Worm (Caenorhabditis elegans) whole organism, young adult: ENCODE data around the gene oga-1.

Experiments
- ama-1 ChIP-seq, 3 experiments: fragments of 150-350 bp in 1 of 3; sonication (generic microtip) in 2 of 3; optimal IDR thresholded peaks; 2 replicates each; lab custom pipeline; 2014 to 2018; ENCODE audit warnings: missing biosample characterization in 2 of 3, missing genetic modification characterization in 2 of 3, missing genetic modification reagents in 2 of 3
- ceh-40 ChIP-seq: fragments of 200-800 bp; sonication (Bioruptor generic); IDR thresholded peaks from 2 replicates; pipeline ENCODE4 v1.3.6; 2022; ENCODE audit warnings: missing genetic modification characterization, missing compliant biosample characterization
- nhr-90 ChIP-seq: sonication (generic microtip); optimal IDR thresholded peaks from 2 replicates; lab custom pipeline; 2016; ENCODE audit warnings: missing genotype, mild to moderate bottlenecking, missing genetic modification characterization, missing compliant biosample characterization
- pbrm-1 ChIP-seq: fragments of 200-800 bp; sonication (Bioruptor generic); IDR thresholded peaks from 2 replicates; pipeline ENCODE4 v1.3.6; 2022; ENCODE audit warnings: missing genetic modification reagents, missing genetic modification characterization, missing compliant biosample characterization
- pha-4 ChIP-seq: fragments of 150-350 bp; sonication (generic microtip); optimal IDR thresholded peaks from 2 replicates; lab custom pipeline; 2014; ENCODE audit warnings: missing biosample characterization, missing genetic modification reagents, missing genetic modification characterization
- rcor-1 ChIP-seq: fragments of 200-800 bp; sonication (Bioruptor generic); IDR thresholded peaks from 2 replicates; pipeline ENCODE4 v1.3.6; 2022; ENCODE audit warnings: missing genetic modification reagents, missing genetic modification characterization, missing compliant biosample characterization
- rec-8 ChIP-seq, 2 experiments: sonication (generic microtip); optimal IDR thresholded peaks; 2 replicates each; lab custom pipeline; 2016; ENCODE audit warnings: mild to moderate bottlenecking in 2 of 2, missing genetic modification characterization in 2 of 2, missing genetic modification reagents in 2 of 2, missing genotype in 2 of 2, missing biosample characterization in 1 of 2, missing compliant biosample characterization in 1 of 2, moderate library complexity in 1 of 2

- TF ChIP-seq pbrm-1 (GFP tag; lab: Robert Waterston, UW) (no peak), rcor-1 (GFP tag; lab: Robert Waterston, UW) (no peak), ama-1 (optimal IDR thresholded peaks at IDR 0.05; lab: Kevin White, UChicago) (no peak), ama-1 (GFP tag; optimal IDR thresholded peaks at IDR 0.05; lab: Kevin White, UChicago) (no peak), rec-8 (tag; optimal IDR thresholded peaks at IDR 0.05; lab: Kevin White, UChicago) (no peak), pha-4 (tag; lab: Kevin White, UChicago) (no peak), nhr-90 (tag; lab: Kevin White, UChicago) (no peak), ceh-40 (no peak)
Observed at ce11 chrX:9330721-9331212, 16.5 kb downstream of the oga-1 start, which contains the start of gene T20B5.2.
